Fruit fly (Drosophila melanogaster): ENCODE results near the gene FoxP.

Gene FoxP

dm6 chr3R:9704183-9705007, 26.3 kb downstream of the FoxP start (continued):
- TF ChIP-seq Atf3 (GFP tag; optimal IDR thresholded peaks at IDR 0.05) (peak; percentile 34), CG11247 (GFP tag; IDR thresholded peaks at IDR 0.05) (no peak), Ets65A (GFP tag) (no peak), CG11723 (GFP tag; optimal IDR thresholded peaks at IDR 0.05) (no peak), tio (GFP tag; optimal IDR thresholded peaks at IDR 0.05) (no peak), unpg (GFP tag; optimal IDR thresholded peaks at IDR 0.05) (no peak), Hey (tag; optimal IDR thresholded peaks at IDR 0.05) (peak; percentile 58), Hr51 (GFP tag; optimal IDR thresholded peaks at IDR 0.05) (no peak), Doc2 (GFP tag; IDR thresholded peaks at IDR 0.05) (no peak), CG2120 (GFP tag; optimal IDR thresholded peaks at IDR 0.05) (peak; percentile 44), CG1832 (GFP tag; optimal IDR thresholded peaks at IDR 0.05) (no peak), Drgx (GFP tag; IDR thresholded peaks at IDR 0.05) (no peak), BtbVII (GFP tag; optimal IDR thresholded peaks at IDR 0.05) (peak; percentile 5), HmgZ (tag; optimal IDR thresholded peaks at IDR 0.05) (peak; percentile 82), CG6683 (GFP tag; optimal IDR thresholded peaks at IDR 0.05) (no peak), Tbp (GFP tag; optimal IDR thresholded peaks at IDR 0.05) (no peak), CG11695 (GFP tag; IDR thresholded peaks at IDR 0.05) (no peak), Hr78 (GFP tag; optimal IDR thresholded peaks at IDR 0.05) (peak in 1 of 2 experiments; percentile 32), Pdp1 (GFP tag; optimal IDR thresholded peaks at IDR 0.05) (peak in 1 of 2 experiments; percentile 82), Jarid2 (GFP tag; optimal IDR thresholded peaks at IDR 0.05) (no peak), grn (GFP tag; optimal IDR thresholded peaks at IDR 0.05) (peak; percentile 98), CG18262 (tag; optimal IDR thresholded peaks at IDR 0.05) (no peak), CG9437 (GFP tag; optimal IDR thresholded peaks at IDR 0.05) (no peak), CG12769 (tag; optimal IDR thresholded peaks at IDR 0.05) (peak; percentile 86), CG8290 (GFP tag; optimal IDR thresholded peaks at IDR 0.05) (no peak), CG8290 (tag; optimal IDR thresholded peaks at IDR 0.05) (peak in 1 of 2 experiments; percentile 62), CG10274 (GFP tag; optimal IDR thresholded peaks at IDR 0.05) (no peak), HLHmδ (GFP tag; optimal IDR thresholded peaks at IDR 0.05) (no peak), sd (tag; optimal IDR thresholded peaks at IDR 0.05) (peak; percentile 40), Sin3A (optimal IDR thresholded peaks at IDR 0.05) (no peak), ro (GFP tag; IDR thresholded peaks at IDR 0.05) (no peak), CG8478 (optimal IDR thresholded peaks at IDR 0.05) (peak; percentile 81), dimm (GFP tag; IDR thresholded peaks at IDR 0.05) (no peak), gem (tag; optimal IDR thresholded peaks at IDR 0.05) (no peak), CG13287 (GFP tag; IDR thresholded peaks at IDR 0.05; ENCODE audit: partially characterized antibody) (no peak), cwo (GFP tag; optimal IDR thresholded peaks at IDR 0.05) (peak; percentile 73), B-H2 (GFP tag; optimal IDR thresholded peaks at IDR 0.05) (peak; percentile 58), dysf (GFP tag; IDR thresholded peaks at IDR 0.05) (no peak), trh (GFP tag; optimal IDR thresholded peaks at IDR 0.05) (no peak), chn (GFP tag; optimal IDR thresholded peaks at IDR 0.05) (peak; percentile 56), ase (GFP tag; IDR thresholded peaks at IDR 0.05) (no peak), zfh2 (GFP tag; optimal IDR thresholded peaks at IDR 0.05) (no peak), repo (GFP tag; optimal IDR thresholded peaks at IDR 0.05) (no peak), cg (GFP tag; optimal IDR thresholded peaks at IDR 0.05) (peak; percentile 98), sna (GFP tag; IDR thresholded peaks at IDR 0.05; ENCODE audit: partially characterized antibody) (no peak), CG4730 (GFP tag; IDR thresholded peaks at IDR 0.05) (no peak), ham (GFP tag; IDR thresholded peaks at IDR 0.05) (no peak), CG2678 (tag; optimal IDR thresholded peaks at IDR 0.05) (no peak), CG31388 (GFP tag; optimal IDR thresholded peaks at IDR 0.05) (no peak), Nf-YB (GFP tag; optimal IDR thresholded peaks at IDR 0.05) (peak; percentile 14)
